Fruit fly (Drosophila melanogaster) whole organism, pupa: ENCODE measurements around the gene beat-IIIa.

Source experiments
- CG10348 ChIP-seq: fragments of 200-800 bp; sonication (Bioruptor generic); IDR thresholded peaks from 2 replicates; pipeline ENCODE4 v1.3.6; 2022; ENCODE audit warnings: missing biosample characterization, missing genetic modification characterization
- CG12605 ChIP-seq: fragments of 200-800 bp; sonication (Bioruptor generic); IDR thresholded peaks from 2 replicates; pipeline ENCODE4 v1.3.6; 2022; ENCODE audit warnings: missing biosample characterization, missing genetic modification characterization
- CG13204 ChIP-seq: fragments of 200-800 bp; sonication (Bioruptor generic); optimal IDR thresholded peaks from 2 replicates; lab custom pipeline; 2018; ENCODE audit warnings: missing biosample characterization, mild to moderate bottlenecking, missing genetic modification characterization, moderate library complexity
- CG14655 ChIP-seq: fragments of 200-800 bp; sonication (Bioruptor generic); optimal IDR thresholded peaks from 3 replicates; lab custom pipeline; 2017; ENCODE audit warnings: mild to moderate bottlenecking, missing biosample characterization, missing genetic modification reagents, missing genetic modification characterization
- CG15710 ChIP-seq: fragments of 200-800 bp; sonication (Bioruptor generic); optimal IDR thresholded peaks from 2 replicates; lab custom pipeline; 2018; ENCODE audit warnings: missing biosample characterization, mild to moderate bottlenecking, missing genetic modification characterization, moderate library complexity
- CG17806 ChIP-seq: fragments of 200-800 bp; sonication (Bioruptor generic); optimal IDR thresholded peaks from 2 replicates; lab custom pipeline; 2018; ENCODE audit warnings: missing biosample characterization, mild to moderate bottlenecking, missing genetic modification characterization, moderate library complexity
- CG32121 ChIP-seq: fragments of 200-800 bp; sonication (Bioruptor generic); IDR thresholded peaks from 2 replicates; pipeline ENCODE4 v1.3.6; 2022; ENCODE audit warnings: missing biosample characterization, missing genetic modification characterization
- CG34367 ChIP-seq: fragments of 200-800 bp; sonication (Bioruptor generic); optimal IDR thresholded peaks from 2 replicates; lab custom pipeline; 2018; ENCODE audit warnings: missing biosample characterization, mild to moderate bottlenecking, missing genetic modification characterization
- CG4496 ChIP-seq: fragments of 200-800 bp; sonication (Bioruptor generic); IDR thresholded peaks from 3 replicates; pipeline ENCODE4 v1.3.6; 2022; ENCODE audit warnings: missing biosample characterization, missing genetic modification characterization
- CG8159 ChIP-seq: fragments of 200-800 bp; sonication (Bioruptor generic); optimal IDR thresholded peaks from 3 replicates; lab custom pipeline; 2018; ENCODE audit warnings: missing biosample characterization, mild to moderate bottlenecking, missing genetic modification characterization, moderate library complexity
- CG8301 ChIP-seq: fragments of 200-800 bp; sonication (Bioruptor generic); optimal IDR thresholded peaks from 2 replicates; lab custom pipeline; 2018; ENCODE audit warnings: missing biosample characterization, mild to moderate bottlenecking, missing genetic modification characterization
- CG9948 ChIP-seq: fragments of 200-800 bp; sonication (Bioruptor generic); optimal IDR thresholded peaks from 2 replicates; lab custom pipeline; 2018; ENCODE audit warnings: missing biosample characterization, mild to moderate bottlenecking, missing genetic modification characterization, moderate library complexity
- D1 ChIP-seq: fragments of 200-800 bp; sonication (Bioruptor generic); optimal IDR thresholded peaks from 2 replicates; lab custom pipeline; 2018; ENCODE audit warnings: missing biosample characterization, mild to moderate bottlenecking, missing genetic modification characterization, moderate library complexity
- EcR ChIP-seq: fragments of 200-800 bp; sonication (Bioruptor generic); optimal IDR thresholded peaks from 3 replicates; lab custom pipeline; 2019; ENCODE audit warnings: missing biosample characterization, missing genetic modification characterization, mild to moderate bottlenecking, moderate library complexity, missing genetic modification reagents
- Ets98B ChIP-seq: fragments of 200-800 bp; sonication (Bioruptor generic); IDR thresholded peaks from 2 replicates; pipeline ENCODE4 v1.3.6; 2022; ENCODE audit warnings: missing biosample characterization, missing genetic modification characterization
- Pif1A ChIP-seq: fragments of 200-800 bp; sonication (Bioruptor generic); optimal IDR thresholded peaks from 3 replicates; lab custom pipeline; 2016; ENCODE audit warnings: missing biosample characterization, missing genetic modification characterization
- Pif1B ChIP-seq: fragments of 200-800 bp; sonication (Bioruptor generic); optimal IDR thresholded peaks from 3 replicates; lab custom pipeline; 2016; ENCODE audit warnings: missing biosample characterization, missing genetic modification characterization
- Snoo ChIP-seq: fragments of 200-800 bp; sonication (Bioruptor generic); optimal IDR thresholded peaks from 3 replicates; lab custom pipeline; 2017; ENCODE audit warnings: missing biosample characterization, mild to moderate bottlenecking, missing genetic modification characterization, inconsistent platforms
- fd96Ca ChIP-seq: fragments of 200-800 bp; sonication (Bioruptor generic); IDR thresholded peaks from 3 replicates; pipeline ENCODE4 v1.3.6; 2022; ENCODE audit warnings: missing biosample characterization, missing genetic modification characterization
- gl ChIP-seq: fragments of 200-800 bp; sonication (Bioruptor generic); optimal IDR thresholded peaks from 2 replicates; lab custom pipeline; 2018; ENCODE audit warnings: missing biosample characterization, mild to moderate bottlenecking, missing genetic modification characterization
- rn ChIP-seq: fragments of 200-800 bp; sonication (Bioruptor generic); IDR thresholded peaks from 2 replicates; pipeline ENCODE4 v1.3.6; 2022; ENCODE audit warnings: missing biosample characterization, missing genetic modification characterization

Gene beat-IIIa

DNA sequence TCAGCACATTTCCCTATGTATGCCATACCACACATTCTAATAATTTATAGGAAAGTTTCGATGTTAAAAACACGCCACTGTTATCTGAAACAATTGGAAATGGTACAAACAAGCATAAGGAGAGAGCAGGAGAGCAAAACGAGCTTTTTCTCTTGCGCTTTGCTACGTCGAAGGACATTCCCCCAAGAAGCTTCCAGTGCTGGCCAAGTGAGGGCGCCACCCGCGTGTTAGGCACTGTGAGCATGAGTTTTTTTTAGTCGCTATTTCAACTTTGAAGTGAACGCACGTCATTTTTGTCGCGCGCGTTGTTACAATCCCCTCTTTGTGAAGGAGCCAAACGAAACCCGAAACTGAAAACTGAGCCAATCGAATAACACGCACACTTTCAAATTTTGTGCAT lies at the start of gene beat-IIIa, which contains the start of gene CG34106:
Gene beat-IIIa, plus strand, starts transcription at position 230 of the 400 bp plus-strand sequence.
Gene CG34106, plus strand, starts transcription at position 230 of the 400 bp plus-strand sequence.
- TF ChIP-seq Pif1A (no peak), CG14655 (GFP tag; lab: Kevin White, UChicago) (no peak), CG8159 (tag; lab: Kevin White, UChicago) (no peak), CG10348 (GFP tag; lab: Robert Waterston, UW) (no peak), EcR (no peak), CG32121 (no peak)
- TF ChIP-seq, all 21 proteins: peak for 0

DNA sequence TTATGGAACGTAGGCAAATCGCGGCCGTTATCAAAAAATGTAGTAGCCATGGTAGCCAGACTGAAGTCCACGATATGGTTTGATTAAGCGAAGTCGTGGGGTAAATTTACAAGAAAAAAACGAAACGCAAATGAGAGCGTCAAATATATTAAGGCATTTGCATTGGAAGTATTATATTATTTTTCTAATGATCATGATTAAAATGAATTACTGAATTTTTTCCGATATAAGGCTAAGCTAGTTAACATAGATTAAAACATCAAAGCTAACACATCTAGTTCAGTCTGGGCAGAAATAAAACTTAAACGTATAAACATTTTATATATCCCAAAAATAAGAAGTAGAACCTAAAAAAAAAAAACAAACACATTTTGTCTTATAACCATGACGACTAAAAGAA lies 43.5 kb upstream of the beat-IIIa start, which contains the start of gene CG12620:
Gene CG12620, plus strand, starts transcription at position 301 of the 400 bp plus-strand sequence.
- TF ChIP-seq CG15710 (no peak), CG13204 (GFP tag; lab: Kevin White, UChicago) (no peak), D1 (tag; lab: Kevin White, UChicago) (no peak), Snoo (no peak), EcR (no peak), CG4496 (GFP tag; lab: Robert Waterston, UW) (no peak), Pif1B (GFP tag; lab: Kevin White, UChicago) (no peak), Ets98B (no peak), gl (tag; lab: Kevin White, UChicago) (no peak), CG32121 (no peak), CG34367 (no peak), CG9948 (tag; lab: Kevin White, UChicago) (no peak), CG12605 (GFP tag; lab: Robert Waterston, UW) (no peak), CG14655 (GFP tag; lab: Kevin White, UChicago) (no peak)

DNA sequence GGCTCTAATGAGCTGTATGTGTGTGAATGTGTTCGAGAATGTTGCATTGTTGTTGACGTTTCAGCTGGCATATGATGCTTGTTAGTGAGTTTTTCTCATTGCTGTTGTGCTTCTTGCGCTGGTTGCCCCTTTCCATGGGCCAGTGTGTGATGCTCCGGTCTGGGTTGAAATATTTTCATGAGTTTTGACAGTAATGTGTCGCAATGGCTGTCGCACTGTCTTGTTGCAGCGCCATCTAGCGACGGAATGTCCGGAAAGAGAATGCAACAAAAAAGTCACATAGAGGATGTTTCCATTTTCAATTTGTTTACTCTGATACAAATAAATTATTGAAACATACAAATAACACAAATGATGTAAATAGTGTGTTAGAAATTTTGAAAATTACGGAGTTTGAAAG lies 38.1 kb upstream of the beat-IIIa start:
- TF ChIP-seq CG8159 (tag; lab: Kevin White, UChicago) (no peak), EcR (no peak), CG10348 (GFP tag; lab: Robert Waterston, UW) (no peak), CG4496 (GFP tag; lab: Robert Waterston, UW) (no peak), Pif1B (GFP tag; lab: Kevin White, UChicago) (no peak), CG9948 (tag; lab: Kevin White, UChicago) (no peak), Pif1A (no peak), CG13204 (GFP tag; lab: Kevin White, UChicago) (no peak), CG15710 (no peak), rn (GFP tag; lab: Robert Waterston, UW) (no peak), CG17806 (tag; lab: Kevin White, UChicago) (no peak), fd96Ca (GFP tag; lab: Robert Waterston, UW) (no peak), CG32121 (no peak), CG34367 (no peak), CG12605 (GFP tag; lab: Robert Waterston, UW) (no peak), CG14655 (GFP tag; lab: Kevin White, UChicago) (no peak), D1 (tag; lab: Kevin White, UChicago) (no peak), CG8301 (tag; lab: Kevin White, UChicago) (no peak), gl (tag; lab: Kevin White, UChicago) (no peak), Ets98B (no peak)

DNA sequence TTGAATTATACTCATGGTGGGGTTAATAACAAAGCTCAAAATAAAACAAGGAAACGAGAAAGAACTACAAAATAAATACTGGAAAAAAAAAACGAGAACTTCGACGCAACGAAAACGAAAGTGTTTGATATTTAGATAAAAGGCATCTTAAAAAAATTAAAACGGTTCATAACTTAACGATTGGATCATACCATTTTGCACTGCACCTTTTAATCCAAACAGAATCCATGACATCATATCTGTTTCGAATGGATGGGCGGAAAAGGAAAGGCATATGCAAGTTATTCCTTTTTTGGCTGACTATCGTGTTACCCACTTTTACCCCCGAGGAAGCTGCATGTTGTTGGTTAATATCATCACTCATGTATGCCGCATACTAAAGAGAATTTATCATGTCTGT lies 5.0 kb upstream of the beat-IIIa start, which contains the start of gene CG31784:
Gene CG31784, minus strand, starts transcription at position 101 of the 400 bp plus-strand sequence.
- no peak for TF ChIP-seq CG15710
- no peak for TF ChIP-seq CG14655 (GFP tag; lab: Kevin White, UChicago)
- TF ChIP-seq gl (tag; lab: Kevin White, UChicago), result no peak

DNA sequence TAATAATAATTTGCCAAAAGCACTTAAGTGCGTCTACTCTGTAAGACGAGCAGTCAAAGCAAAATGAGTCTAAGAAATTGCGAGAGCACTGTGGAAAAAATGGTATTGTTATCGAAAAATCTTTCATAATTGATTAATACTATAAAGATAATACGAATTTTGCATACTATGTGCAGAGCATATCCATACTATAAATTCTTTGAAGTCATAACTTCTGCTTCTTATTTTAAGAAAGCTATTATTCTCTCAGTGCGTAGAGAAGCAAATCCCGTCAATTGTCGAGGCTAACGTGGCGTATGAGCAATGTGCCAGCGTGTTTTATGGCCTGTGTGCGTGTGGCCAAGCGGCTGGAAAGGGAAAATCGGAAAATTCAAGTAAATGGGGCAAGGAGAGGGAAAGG lies 28.8 kb downstream of the beat-IIIa start:
- TF ChIP-seq CG12605 (GFP tag; lab: Robert Waterston, UW) (no peak), CG34367 (no peak), CG13204 (GFP tag; lab: Kevin White, UChicago) (no peak), D1 (tag; lab: Kevin White, UChicago) (no peak), Pif1A (no peak), CG4496 (GFP tag; lab: Robert Waterston, UW) (no peak), CG15710 (no peak), CG10348 (GFP tag; lab: Robert Waterston, UW) (no peak), CG8159 (tag; lab: Kevin White, UChicago) (no peak)

DNA sequence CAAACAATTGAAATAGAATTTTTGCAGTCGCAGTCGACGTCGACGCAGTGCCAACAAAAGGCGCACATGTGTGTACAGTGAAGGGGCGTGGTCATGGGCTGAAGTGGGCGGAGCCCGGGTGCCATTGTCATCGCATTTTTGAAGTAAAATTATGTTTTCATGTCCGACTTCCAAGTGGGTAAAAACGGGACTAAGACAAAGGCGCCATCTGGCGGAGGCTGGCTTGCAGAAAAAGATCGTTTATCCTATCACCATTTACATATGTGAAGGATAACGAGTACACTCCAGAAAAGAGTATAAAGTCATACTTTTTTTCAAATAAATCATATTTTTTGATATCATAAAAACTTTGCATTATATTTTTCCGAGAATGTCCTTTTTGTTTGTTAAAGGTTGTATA lies 32.5 kb downstream of the beat-IIIa start:
- TF ChIP-seq D1 (tag; lab: Kevin White, UChicago) (no peak), CG8301 (tag; lab: Kevin White, UChicago) (no peak), Pif1A (no peak), CG34367 (no peak), gl (tag; lab: Kevin White, UChicago) (no peak), CG9948 (tag; lab: Kevin White, UChicago) (no peak), fd96Ca (GFP tag; lab: Robert Waterston, UW) (no peak), CG10348 (GFP tag; lab: Robert Waterston, UW) (no peak), Pif1B (GFP tag; lab: Kevin White, UChicago) (no peak), CG14655 (GFP tag; lab: Kevin White, UChicago) (no peak), CG17806 (tag; lab: Kevin White, UChicago) (no peak), rn (GFP tag; lab: Robert Waterston, UW) (no peak), CG32121 (no peak), CG8159 (tag; lab: Kevin White, UChicago) (no peak), EcR (no peak), Ets98B (no peak)

DNA sequence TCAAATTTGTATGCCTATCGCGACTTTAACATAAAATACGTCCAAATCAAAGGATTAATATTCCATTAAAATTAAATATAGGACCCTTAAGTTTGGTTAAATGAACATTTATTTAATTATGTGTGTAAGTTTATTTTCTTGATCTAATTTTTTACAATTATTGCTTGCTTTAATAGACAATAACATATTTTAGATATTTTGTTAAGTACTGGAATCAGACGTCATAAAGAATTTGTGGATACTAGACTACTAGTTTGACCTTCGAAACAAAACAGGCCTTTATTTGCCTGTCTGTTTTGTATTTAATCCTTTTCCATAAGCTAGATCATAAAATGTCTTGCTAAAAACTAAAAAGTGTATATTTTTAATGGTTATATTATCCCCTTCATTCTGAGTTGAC lies 42.4 kb downstream of the beat-IIIa start, which contains the start of gene CG34169:
Gene CG34169, plus strand, starts transcription at position 301 of the 400 bp plus-strand sequence.
- TF ChIP-seq Ets98B, result no peak
- TF ChIP-seq CG17806 (tag; lab: Kevin White, UChicago), result no peak
- no peak for TF ChIP-seq CG10348 (GFP tag; lab: Robert Waterston, UW)
- no peak for TF ChIP-seq CG12605 (GFP tag; lab: Robert Waterston, UW)
- TF ChIP-seq CG13204 (GFP tag; lab: Kevin White, UChicago), result no peak
- TF ChIP-seq rn (GFP tag; lab: Robert Waterston, UW), result no peak
- TF ChIP-seq Pif1A, result no peak
- TF ChIP-seq CG9948 (tag; lab: Kevin White, UChicago), result no peak
- no peak for TF ChIP-seq CG8301 (tag; lab: Kevin White, UChicago)
- TF ChIP-seq CG34367, result no peak
- TF ChIP-seq Pif1B (GFP tag; lab: Kevin White, UChicago), result no peak
- TF ChIP-seq CG8159 (tag; lab: Kevin White, UChicago), result no peak
- no peak for TF ChIP-seq gl (tag; lab: Kevin White, UChicago)
- no peak for TF ChIP-seq Snoo
